Worm (Caenorhabditis elegans) whole organism, late embryonic: Measurements from ENCODE around the gene T19D7.6.

Source experiments
- C08G9.2 ChIP-seq: sonication (generic microtip); optimal IDR thresholded peaks from 2 replicates; lab custom pipeline; 2016; ENCODE audit warnings: mild to moderate bottlenecking, missing genetic modification characterization, moderate library complexity, missing compliant biosample characterization
- C38D4.7 ChIP-seq: fragments of 200-800 bp; sonication (Bioruptor generic); optimal IDR thresholded peaks from 2 replicates; lab custom pipeline; 2018; ENCODE audit warnings: mild to moderate bottlenecking, missing genetic modification characterization, moderate library complexity, missing compliant biosample characterization
- F13H6.1 ChIP-seq: sonication (generic microtip); optimal IDR thresholded peaks from 2 replicates; lab custom pipeline; 2016; ENCODE audit warnings: missing genetic modification characterization, missing compliant biosample characterization
- K09A11.1 ChIP-seq: sonication (generic microtip); optimal IDR thresholded peaks from 2 replicates; lab custom pipeline; 2017; ENCODE audit warnings: antibody characterized with exemption, mild to moderate bottlenecking, missing genetic modification characterization, missing compliant biosample characterization; ENCODE audit not compliant: insufficient read depth
- T23F11.4 ChIP-seq: fragments of 200-800 bp; sonication (Bioruptor generic); optimal IDR thresholded peaks from 2 replicates; lab custom pipeline; 2018; ENCODE audit warnings: mild to moderate bottlenecking, missing genetic modification characterization, missing compliant biosample characterization
- Y22D7AL.16 ChIP-seq: sonication (generic microtip); optimal IDR thresholded peaks from 2 replicates; lab custom pipeline; 2016; ENCODE audit warnings: missing genetic modification characterization, missing compliant biosample characterization
- ahr-1 ChIP-seq: sonication (generic microtip); optimal IDR thresholded peaks from 2 replicates; lab custom pipeline; 2016; ENCODE audit warnings: missing genetic modification characterization, missing compliant biosample characterization
- ceh-18 ChIP-seq: sonication (generic microtip); optimal IDR thresholded peaks from 2 replicates; lab custom pipeline; 2016; ENCODE audit warnings: missing genetic modification characterization, missing compliant biosample characterization
- ceh-24 ChIP-seq: sonication (generic microtip); optimal IDR thresholded peaks from 2 replicates; lab custom pipeline; 2016; ENCODE audit warnings: mild to moderate bottlenecking, missing genetic modification characterization, missing compliant biosample characterization
- ceh-48 ChIP-seq: sonication (generic microtip); optimal IDR thresholded peaks from 2 replicates; lab custom pipeline; 2016; ENCODE audit warnings: missing genetic modification characterization, inconsistent platforms, missing compliant biosample characterization
- ceh-6 ChIP-seq: fragments of 200-800 bp; sonication (Bioruptor generic); optimal IDR thresholded peaks from 2 replicates; lab custom pipeline; 2018; ENCODE audit warnings: mild to moderate bottlenecking, missing genetic modification characterization, missing compliant biosample characterization
- ceh-9 ChIP-seq: sonication (generic microtip); optimal IDR thresholded peaks from 2 replicates; lab custom pipeline; 2016; ENCODE audit warnings: mild to moderate bottlenecking, missing genetic modification characterization, inconsistent platforms, missing compliant biosample characterization
- dve-1 ChIP-seq: sonication (generic microtip); optimal IDR thresholded peaks from 2 replicates; lab custom pipeline; 2017; ENCODE audit warnings: antibody characterized with exemption, mild to moderate bottlenecking, missing genetic modification characterization, missing compliant biosample characterization
- ets-4 ChIP-seq: sonication (generic microtip); optimal IDR thresholded peaks from 2 replicates; lab custom pipeline; 2016; ENCODE audit warnings: missing genetic modification characterization, missing compliant biosample characterization
- fkh-6 ChIP-seq: sonication (generic microtip); optimal IDR thresholded peaks from 2 replicates; lab custom pipeline; 2016; ENCODE audit warnings: missing genetic modification characterization, missing compliant biosample characterization
- hlh-15 ChIP-seq: sonication (generic microtip); optimal IDR thresholded peaks from 2 replicates; lab custom pipeline; 2016; ENCODE audit warnings: missing genetic modification characterization, missing compliant biosample characterization
- lim-6 ChIP-seq: sonication (generic microtip); optimal IDR thresholded peaks from 2 replicates; lab custom pipeline; 2016; ENCODE audit warnings: missing genetic modification characterization, missing compliant biosample characterization
- lin-11 ChIP-seq: fragments of 200-800 bp; sonication (Bioruptor generic); optimal IDR thresholded peaks from 2 replicates; lab custom pipeline; 2018; ENCODE audit warnings: mild to moderate bottlenecking, missing genetic modification characterization, missing compliant biosample characterization
- madf-2 ChIP-seq: sonication (generic microtip); optimal IDR thresholded peaks from 2 replicates; lab custom pipeline; 2017; ENCODE audit warnings: missing genetic modification characterization, missing compliant biosample characterization
- mec-3 ChIP-seq: sonication (generic microtip); optimal IDR thresholded peaks from 2 replicates; lab custom pipeline; 2016; ENCODE audit warnings: borderline replicate concordance, missing genetic modification characterization, missing compliant biosample characterization
- nfya-1 ChIP-seq: sonication (generic microtip); optimal IDR thresholded peaks from 2 replicates; lab custom pipeline; 2017; ENCODE audit warnings: missing genetic modification characterization, mild to moderate bottlenecking, missing compliant biosample characterization, antibody characterized with exemption, moderate library complexity
- npax-4 ChIP-seq: sonication (generic microtip); optimal IDR thresholded peaks from 2 replicates; lab custom pipeline; 2016; ENCODE audit warnings: missing genetic modification characterization, missing compliant biosample characterization
- pag-3 ChIP-seq: sonication (generic microtip); optimal IDR thresholded peaks from 2 replicates; lab custom pipeline; 2016; ENCODE audit warnings: missing compliant biosample characterization, missing genetic modification characterization, borderline replicate concordance
- pha-2 ChIP-seq: sonication (generic microtip); optimal IDR thresholded peaks from 2 replicates; lab custom pipeline; 2017; ENCODE audit warnings: mild to moderate bottlenecking, missing genetic modification characterization, missing compliant biosample characterization
- pros-1 ChIP-seq: fragments of 150-350 bp; optimal IDR thresholded peaks from 2 replicates; lab custom pipeline; 2014; ENCODE audit warnings: missing biosample characterization, missing genetic modification reagents, missing genetic modification characterization
- ref-2 ChIP-seq: sonication (generic microtip); optimal IDR thresholded peaks from 2 replicates; lab custom pipeline; 2016; ENCODE audit warnings: missing genetic modification characterization, missing compliant biosample characterization
- rnt-1 ChIP-seq: sonication (generic microtip); optimal IDR thresholded peaks from 2 replicates; lab custom pipeline; 2016; ENCODE audit warnings: missing genetic modification characterization, missing compliant biosample characterization
- sdc-2 ChIP-seq: sonication (generic microtip); optimal IDR thresholded peaks from 2 replicates; lab custom pipeline; 2016; ENCODE audit warnings: missing genotype, missing genetic modification characterization, missing compliant biosample characterization
- sox-2 ChIP-seq: fragments of 200-800 bp; sonication (Bioruptor generic); IDR thresholded peaks from 2 replicates; pipeline ENCODE4 v1.3.6; 2022; ENCODE audit warnings: missing genetic modification reagents, missing genetic modification characterization, missing compliant biosample characterization
- sox-4 ChIP-seq: sonication (generic microtip); optimal IDR thresholded peaks from 2 replicates; lab custom pipeline; 2017; ENCODE audit warnings: mild to moderate bottlenecking, missing genetic modification characterization, inconsistent platforms, missing compliant biosample characterization
- syd-9 ChIP-seq: sonication (generic microtip); optimal IDR thresholded peaks from 2 replicates; lab custom pipeline; 2016; ENCODE audit warnings: mild to moderate bottlenecking, missing genetic modification characterization, moderate library complexity, missing compliant biosample characterization
- tbx-2 ChIP-seq: sonication (generic microtip); optimal IDR thresholded peaks from 2 replicates; lab custom pipeline; 2016; ENCODE audit warnings: missing genetic modification characterization, missing compliant biosample characterization
- unc-3 ChIP-seq, 2 experiments: fragments of 200-800 bp in 1 of 2; sonication (Bioruptor generic) in 1 of 2; sonication (generic microtip) in 1 of 2; conservative IDR thresholded peaks in 1 of 2; optimal IDR thresholded peaks in 1 of 2; 2 replicates each; pipeline versions ENCODE4 v1.3.6 to Lab custom; 2016 to 2022; ENCODE audit warnings: missing compliant biosample characterization in 2 of 2, missing genetic modification characterization in 2 of 2, missing genetic modification reagents in 1 of 2
- unc-42 ChIP-seq: sonication (generic microtip); optimal IDR thresholded peaks from 2 replicates; lab custom pipeline; 2016; ENCODE audit warnings: missing genotype, missing genetic modification characterization, missing compliant biosample characterization
- unc-55 ChIP-seq: sonication (generic microtip); optimal IDR thresholded peaks from 2 replicates; lab custom pipeline; 2017; ENCODE audit warnings: missing biosample characterization, missing genetic modification reagents, missing genetic modification characterization

T19D7.6 gene

DNA sequence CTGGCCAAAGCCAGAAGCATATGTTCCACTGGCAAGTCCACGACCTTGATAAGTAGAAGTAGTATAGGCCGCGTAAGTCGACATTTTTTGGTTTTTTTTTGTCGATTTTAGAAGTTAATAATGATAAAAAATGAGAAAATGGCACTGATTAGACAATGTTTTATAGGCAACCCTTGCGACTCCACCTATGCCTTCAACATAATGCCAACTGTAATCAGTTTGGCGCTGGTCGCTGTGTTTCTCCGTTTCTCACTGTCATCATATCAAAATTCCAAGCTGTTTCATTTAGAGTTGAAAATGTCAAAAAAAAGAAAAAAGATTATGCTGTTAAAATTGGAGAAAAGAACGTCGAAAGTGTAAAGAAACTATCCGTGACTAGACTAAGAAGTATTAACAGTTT lies 25.0 kb downstream of the T19D7.6 start:
- TF ChIP-seq sox-2 (GFP tag; lab: Robert Waterston, UW), result no peak
- no peak for TF ChIP-seq unc-55
- TF ChIP-seq mec-3 (tag; lab: Kevin White, UChicago), result no peak
- TF ChIP-seq syd-9, result no peak
- no peak for TF ChIP-seq ceh-9
- TF ChIP-seq ref-2 (tag; lab: Kevin White, UChicago), result no peak
- TF ChIP-seq Y22D7AL.16 (tag; lab: Kevin White, UChicago), result no peak
- no peak for TF ChIP-seq lin-11 (tag; lab: Kevin White, UChicago)
- TF ChIP-seq npax-4 (tag; lab: Kevin White, UChicago), result no peak
- no peak for TF ChIP-seq F13H6.1 (tag; lab: Kevin White, UChicago)
- TF ChIP-seq tbx-2 (tag; lab: Kevin White, UChicago), result no peak
- no peak for TF ChIP-seq pha-2 (tag; lab: Kevin White, UChicago)
- TF ChIP-seq sox-4 (tag; lab: Kevin White, UChicago), result no peak
- TF ChIP-seq rnt-1 (tag; lab: Kevin White, UChicago), result no peak
- no peak for TF ChIP-seq ceh-24 (tag; lab: Kevin White, UChicago)
- TF ChIP-seq ets-4, result no peak
- no peak for TF ChIP-seq ceh-6
- no peak for TF ChIP-seq hlh-15 (tag; lab: Kevin White, UChicago)
- TF ChIP-seq pag-3 (tag; lab: Kevin White, UChicago), result no peak
- no peak for TF ChIP-seq lim-6 (tag; lab: Kevin White, UChicago)

DNA sequence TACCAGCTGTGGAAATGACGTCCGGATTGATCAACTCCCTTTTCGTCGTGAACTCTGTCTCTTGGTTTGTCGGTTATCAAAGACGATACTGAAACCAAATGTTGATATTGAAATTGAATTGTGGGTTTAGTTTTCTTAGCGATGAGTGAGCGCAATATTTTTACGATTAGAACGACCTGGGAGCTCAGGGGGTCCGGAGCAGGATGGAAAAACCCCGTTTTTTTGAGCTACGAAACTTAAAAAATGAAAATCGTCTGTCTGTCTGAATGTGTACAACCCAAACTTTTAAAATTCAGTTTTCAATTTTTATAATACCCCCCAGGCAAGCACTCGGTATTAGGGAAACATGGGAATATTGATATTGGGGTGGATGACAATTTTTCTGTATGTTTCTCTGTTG lies 27.8 kb downstream of the T19D7.6 start:
- TF ChIP-seq Y22D7AL.16 (tag; lab: Kevin White, UChicago), result no peak
- TF ChIP-seq T23F11.4 (GFP tag; lab: Kevin White, UChicago), result no peak
- TF ChIP-seq C38D4.7 (GFP tag; lab: Kevin White, UChicago), result no peak
- TF ChIP-seq unc-42 (tag; lab: Kevin White, UChicago), result no peak

DNA sequence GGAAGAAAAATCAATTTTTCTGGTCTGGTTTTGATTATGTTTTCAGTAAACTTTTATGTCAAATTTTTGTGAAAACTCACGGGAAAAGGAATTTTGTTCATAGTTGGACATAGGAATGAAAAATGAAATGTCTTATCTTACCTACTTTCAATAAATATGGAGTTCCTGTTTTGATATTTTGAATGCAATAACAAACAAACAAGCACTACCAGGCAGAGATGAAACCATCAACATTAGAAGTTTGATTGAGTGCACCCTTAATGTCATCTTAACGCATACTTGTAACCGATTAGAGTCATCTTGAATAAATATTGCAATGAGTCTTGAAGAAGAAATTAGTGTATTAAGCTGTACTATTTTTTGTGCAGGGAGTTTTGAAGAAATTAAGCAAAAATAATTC lies 29.2 kb downstream of the T19D7.6 start, which contains the start of gene M6.11:
M6.11 (minus strand) TSS at position 101 of the 400 bp plus-strand sequence.
- TF ChIP-seq ceh-6, result no peak
- no peak for TF ChIP-seq tbx-2 (tag; lab: Kevin White, UChicago)
- TF ChIP-seq ahr-1 (tag; lab: Kevin White, UChicago), result no peak
- no peak for TF ChIP-seq ceh-48
- no peak for TF ChIP-seq K09A11.1 (tag; lab: Kevin White, UChicago)
- TF ChIP-seq madf-2, result no peak
- TF ChIP-seq unc-42 (tag; lab: Kevin White, UChicago), result no peak
- no peak for TF ChIP-seq ceh-18
- TF ChIP-seq, all 69 proteins: peak for 0

DNA sequence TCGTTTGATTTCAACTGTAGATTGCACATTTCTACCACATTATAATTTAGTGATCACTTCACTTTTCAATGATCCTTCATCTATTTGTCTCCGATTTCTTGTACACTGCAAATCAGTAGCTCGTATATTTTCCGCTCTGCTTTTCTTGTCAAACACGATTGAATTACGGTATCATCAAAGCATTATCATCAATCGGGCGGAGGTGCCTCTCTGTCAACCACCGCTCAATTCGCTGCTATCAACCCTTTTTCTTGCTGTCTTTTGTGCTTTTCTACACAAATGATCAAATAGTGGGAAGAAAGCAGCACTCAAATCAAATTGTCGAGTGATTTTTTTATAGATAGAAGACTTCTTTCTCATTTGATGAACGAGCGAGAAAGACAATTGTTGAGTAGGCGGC lies 33.0 kb downstream of the T19D7.6 start:
- TF ChIP-seq C08G9.2 (no peak), ceh-48 (no peak), unc-3 (GFP tag; conservative IDR thresholded peaks at IDR 0.05; lab: Robert Waterston, UW) (no peak), unc-3 (tag; optimal IDR thresholded peaks at IDR 0.05; lab: Kevin White, UChicago) (no peak), sdc-2 (no peak), nfya-1 (no peak), dve-1 (tag; lab: Kevin White, UChicago) (no peak)

DNA sequence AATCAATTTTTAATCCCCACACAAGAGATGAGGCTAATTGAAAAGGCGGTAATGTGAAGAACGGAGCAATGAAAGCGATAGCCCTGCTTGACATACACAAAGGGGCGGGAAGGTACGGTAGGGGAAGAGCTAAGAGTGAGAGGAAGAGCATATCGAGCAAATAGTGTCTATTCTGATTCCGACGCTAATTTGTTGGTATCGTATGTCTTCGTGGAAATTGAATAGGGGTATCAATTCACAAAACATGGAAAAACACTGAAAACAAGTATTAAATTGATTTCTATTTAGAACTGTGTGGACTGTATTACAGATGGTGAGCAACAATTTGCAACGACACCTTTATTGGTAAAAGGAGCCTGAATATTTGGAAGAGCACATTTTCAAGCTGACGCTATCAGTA lies 33.7 kb downstream of the T19D7.6 start, which contains the start of gene pha-2:
pha-2 (minus strand) TSS at position 101 of the 400 bp plus-strand sequence.
- no peak for TF ChIP-seq sdc-2
- TF ChIP-seq fkh-6 (tag; lab: Kevin White, UChicago), result no peak
- no peak for TF ChIP-seq pros-1
